Worm (Caenorhabditis elegans) whole organism, L2 larva: ENCODE data around the gene C31C9.7.

Source experiments
- fos-1 ChIP-seq: fragments of 150-350 bp; optimal IDR thresholded peaks from 2 replicates; lab custom pipeline; 2014; ENCODE audit warnings: missing biosample characterization, missing genetic modification characterization
- lin-13 ChIP-seq: fragments of 150-350 bp; optimal IDR thresholded peaks from 2 replicates; lab custom pipeline; 2014; ENCODE audit warnings: missing biosample characterization, missing genetic modification reagents, missing genetic modification characterization
- unc-62 ChIP-seq: fragments of 150-350 bp; optimal IDR thresholded peaks from 2 replicates; lab custom pipeline; 2014; ENCODE audit warnings: missing biosample characterization, missing genetic modification reagents, missing genetic modification characterization

DNA sequence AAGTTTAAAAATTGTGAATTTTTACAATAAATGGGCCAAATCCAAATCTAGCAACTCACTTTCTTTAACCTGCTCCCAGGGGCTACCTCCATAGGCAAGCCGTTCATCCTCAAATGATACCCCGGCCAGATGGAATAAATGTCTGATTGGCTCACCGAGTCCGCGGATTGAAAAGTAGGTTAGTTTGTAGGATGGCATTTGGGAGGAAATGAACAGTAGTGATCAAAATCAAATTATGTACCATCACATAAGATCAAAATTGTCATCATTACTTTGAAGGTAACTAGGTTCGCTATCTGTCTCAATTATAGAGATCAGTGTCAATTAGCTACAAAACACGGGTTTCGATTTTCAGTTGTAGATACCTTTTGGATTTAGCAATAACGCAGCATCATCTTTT is 38.2 kb upstream of the C31C9.7 start, which contains the start of the genes gst-17 and gst-18:
- TF ChIP-seq fos-1 (tag; lab: Kevin White, UChicago) = no peak
- no peak for TF ChIP-seq lin-13 (GFP tag; lab: Kevin White, UChicago)
- no peak for TF ChIP-seq unc-62 (GFP tag; lab: Kevin White, UChicago)
